Fruit fly (Drosophila melanogaster): ENCODE measurements around the gene CG16721.

- TF ChIP-seq CG8478 (optimal IDR thresholded peaks at IDR 0.05) (no peak), CTCF (optimal IDR thresholded peaks at IDR 0.05) (no peak)
These were observed 36.3 kb downstream of the CG16721 start for dm6 chrX:5915752-5916493.

Data from S2 (cell line).